Fruit fly (Drosophila melanogaster) whole organism, embryonic: ENCODE results near the gene CG33124.

Experiments
- Atf3 ChIP-seq: fragments of 200-800 bp; sonication (Bioruptor generic); optimal IDR thresholded peaks from 3 replicates; lab custom pipeline; 2016; ENCODE audit warnings: missing biosample characterization, missing genetic modification characterization
- Awh ChIP-seq: fragments of 200-800 bp; sonication (Bioruptor generic); IDR thresholded peaks from 2 replicates; pipeline ENCODE4, ENCODE4 v1.3.6; 2022; ENCODE audit warnings: missing biosample characterization, missing genetic modification characterization
- Blimp-1 ChIP-seq: fragments of 200-800 bp; sonication (Bioruptor generic); optimal IDR thresholded peaks from 3 replicates; lab custom pipeline; 2018; ENCODE audit warnings: missing biosample characterization, missing genetic modification characterization, mild to moderate bottlenecking, moderate library complexity, missing genetic modification reagents
- CG10543 ChIP-seq: fragments of 200-800 bp; sonication (Bioruptor generic); optimal IDR thresholded peaks from 3 replicates; lab custom pipeline; 2017; ENCODE audit warnings: missing biosample characterization, mild to moderate bottlenecking, missing genetic modification characterization, moderate library complexity
- CG11504 ChIP-seq: fragments of 200-800 bp; sonication (Bioruptor generic); optimal IDR thresholded peaks from 3 replicates; lab custom pipeline; 2019; ENCODE audit warnings: missing biosample characterization, mild to moderate bottlenecking, missing genetic modification characterization, moderate library complexity
- CG11695 ChIP-seq: fragments of 200-800 bp; sonication (Bioruptor generic); IDR thresholded peaks from 3 replicates; pipeline ENCODE4 v1.3.6; 2022; ENCODE audit warnings: missing biosample characterization, missing genetic modification characterization
- CG12236 ChIP-seq: fragments of 200-800 bp; sonication (Bioruptor generic); optimal IDR thresholded peaks from 2 replicates; lab custom pipeline; 2016; ENCODE audit warnings: missing biosample characterization, missing genetic modification characterization
- CG13287 ChIP-seq: fragments of 200-800 bp; sonication (Bioruptor generic); IDR thresholded peaks from 2 replicates; pipeline ENCODE4 v1.3.6; 2022; ENCODE audit warnings: missing biosample characterization, missing genetic modification characterization; ENCODE audit not compliant: partially characterized antibody
- CG13624 ChIP-seq: fragments of 200-800 bp; sonication (Bioruptor generic); optimal IDR thresholded peaks from 2 replicates; lab custom pipeline; 2016; ENCODE audit warnings: missing biosample characterization, missing genetic modification characterization
- CG14860 ChIP-seq: fragments of 200-800 bp; sonication (Bioruptor generic); IDR thresholded peaks from 3 replicates; pipeline ENCODE4 v1.3.6; 2022; ENCODE audit warnings: missing biosample characterization, missing genetic modification characterization; ENCODE audit not compliant: partially characterized antibody
- CG1647 ChIP-seq: fragments of 200-800 bp; sonication (Bioruptor generic); optimal IDR thresholded peaks from 3 replicates; lab custom pipeline; 2016; ENCODE audit warnings: missing biosample characterization, missing genetic modification characterization
- CG16813 ChIP-seq: fragments of 200-800 bp; sonication (Bioruptor generic); IDR thresholded peaks from 3 replicates; pipeline ENCODE4 v1.3.6; 2022; ENCODE audit warnings: missing biosample characterization, missing genetic modification characterization; ENCODE audit not compliant: partially characterized antibody
- CG17186 ChIP-seq: fragments of 200-800 bp; sonication (Bioruptor generic); optimal IDR thresholded peaks from 3 replicates; lab custom pipeline; 2017; ENCODE audit warnings: missing biosample characterization, missing genetic modification reagents, missing genetic modification characterization
- CG2116 ChIP-seq: fragments of 200-800 bp; sonication (Bioruptor generic); optimal IDR thresholded peaks from 3 replicates; lab custom pipeline; 2018; ENCODE audit warnings: missing biosample characterization, mild to moderate bottlenecking, missing genetic modification characterization
- CG2678 ChIP-seq: fragments of 200-800 bp; sonication (Bioruptor generic); optimal IDR thresholded peaks from 3 replicates; lab custom pipeline; 2019; ENCODE audit warnings: missing biosample characterization, mild to moderate bottlenecking, missing genetic modification characterization, moderate library complexity
- CG2889 ChIP-seq: fragments of 200-800 bp; sonication (Bioruptor generic); IDR thresholded peaks from 3 replicates; pipeline ENCODE4 v1.3.6; 2022; ENCODE audit warnings: missing biosample characterization, missing genetic modification characterization
- CG3838 ChIP-seq: fragments of 200-800 bp; sonication (Bioruptor generic); optimal IDR thresholded peaks from 3 replicates; lab custom pipeline; 2016; ENCODE audit warnings: missing biosample characterization, missing genetic modification characterization
- CG6813 ChIP-seq: fragments of 200-800 bp; sonication (Bioruptor generic); optimal IDR thresholded peaks from 2 replicates; lab custom pipeline; 2017; ENCODE audit warnings: missing biosample characterization, missing genetic modification characterization, mild to moderate bottlenecking, moderate library complexity, missing genetic modification reagents
- CG7271 ChIP-seq: fragments of 200-800 bp; sonication (Bioruptor generic); optimal IDR thresholded peaks from 2 replicates; lab custom pipeline; 2018; ENCODE audit warnings: missing biosample characterization, mild to moderate bottlenecking, missing genetic modification characterization, moderate library complexity
- CG9609 ChIP-seq: fragments of 200-800 bp; sonication (Bioruptor generic); optimal IDR thresholded peaks from 3 replicates; lab custom pipeline; 2016; ENCODE audit warnings: missing biosample characterization, missing genetic modification characterization
- CG9932 ChIP-seq: fragments of 200-800 bp; sonication (Bioruptor generic); IDR thresholded peaks from 2 replicates; pipeline ENCODE4 v1.3.6; 2022; ENCODE audit warnings: missing biosample characterization, missing genetic modification characterization
- D19B ChIP-seq: fragments of 200-800 bp; sonication (Bioruptor generic); optimal IDR thresholded peaks from 2 replicates; lab custom pipeline; 2017; ENCODE audit warnings: missing biosample characterization, mild to moderate bottlenecking, missing genetic modification characterization
- Drgx ChIP-seq: fragments of 200-800 bp; sonication (Bioruptor generic); IDR thresholded peaks from 2 replicates; pipeline ENCODE4 v1.3.6; 2022; ENCODE audit warnings: missing biosample characterization, missing genetic modification characterization
- Ets97D ChIP-seq: fragments of 200-800 bp; sonication (Bioruptor generic); optimal IDR thresholded peaks from 3 replicates; lab custom pipeline; 2016; ENCODE audit warnings: missing biosample characterization, missing genetic modification characterization
- HLH54F ChIP-seq: fragments of 200-800 bp; sonication (Bioruptor generic); optimal IDR thresholded peaks from 3 replicates; lab custom pipeline; 2016; ENCODE audit warnings: missing biosample characterization, missing genetic modification characterization
- Hsf ChIP-seq: fragments of 200-800 bp; sonication (Bioruptor generic); optimal IDR thresholded peaks from 3 replicates; lab custom pipeline; 2016; ENCODE audit warnings: missing biosample characterization, missing genetic modification characterization
- NC2α ChIP-seq: fragments of 200-800 bp; sonication (Bioruptor generic); optimal IDR thresholded peaks from 2 replicates; lab custom pipeline; 2016; ENCODE audit warnings: missing biosample characterization, missing genetic modification characterization
- Optix ChIP-seq: fragments of 200-800 bp; sonication (Bioruptor generic); IDR thresholded peaks from 3 replicates; pipeline ENCODE4 v1.3.6; 2022; ENCODE audit warnings: missing biosample characterization, missing genetic modification characterization
- Ptx1 ChIP-seq: fragments of 200-800 bp; sonication (Bioruptor generic); IDR thresholded peaks from 2 replicates; pipeline ENCODE4 v1.3.6; 2022; ENCODE audit warnings: missing biosample characterization, missing genetic modification characterization
- Xbp1 ChIP-seq: fragments of 200-800 bp; sonication (Bioruptor generic); optimal IDR thresholded peaks from 3 replicates; lab custom pipeline; 2016; ENCODE audit warnings: missing biosample characterization, mild to moderate bottlenecking, missing genetic modification characterization
- bcd ChIP-seq: fragments of 200-800 bp; sonication (Bioruptor generic); optimal IDR thresholded peaks from 2 replicates; lab custom pipeline; 2017; ENCODE audit warnings: missing biosample characterization, mild to moderate bottlenecking, missing genetic modification characterization
- chif ChIP-seq, 2 experiments: fragments of 200-800 bp; sonication (Bioruptor generic); optimal IDR thresholded peaks; 3 replicates each; lab custom pipeline; 2016; ENCODE audit warnings: missing biosample characterization in 2 of 2, missing genetic modification characterization in 2 of 2
- chinmo ChIP-seq: fragments of 200-800 bp; sonication (Bioruptor generic); IDR thresholded peaks from 4 replicates; pipeline ENCODE4 v1.3.6; 2022; ENCODE audit warnings: missing biosample characterization, missing genetic modification characterization; ENCODE audit not compliant: partially characterized antibody
- crol ChIP-seq: fragments of 200-800 bp; sonication (Bioruptor generic); IDR thresholded peaks from 2 replicates; pipeline ENCODE4 v1.3.6; 2022; ENCODE audit warnings: missing biosample characterization, missing genetic modification characterization
- cwo ChIP-seq: fragments of 200-800 bp; sonication (Bioruptor generic); optimal IDR thresholded peaks from 3 replicates; lab custom pipeline; 2017; ENCODE audit warnings: missing biosample characterization, missing genetic modification characterization, mild to moderate bottlenecking, moderate library complexity, missing genetic modification reagents
- gcm ChIP-seq: fragments of 200-800 bp; sonication (Bioruptor generic); optimal IDR thresholded peaks from 2 replicates; lab custom pipeline; 2019; ENCODE audit warnings: missing biosample characterization, mild to moderate bottlenecking, missing genetic modification characterization, moderate library complexity
- gsb-n ChIP-seq: fragments of 200-800 bp; sonication (Bioruptor generic); optimal IDR thresholded peaks from 3 replicates; lab custom pipeline; 2018; ENCODE audit warnings: missing biosample characterization, mild to moderate bottlenecking, missing genetic modification characterization
- hb ChIP-seq: fragments of 200-800 bp; sonication (Bioruptor generic); IDR thresholded peaks from 3 replicates; pipeline ENCODE4 v1.3.6; 2022; ENCODE audit warnings: missing biosample characterization, missing genetic modification characterization; ENCODE audit not compliant: partially characterized antibody
- lab ChIP-seq: fragments of 200-800 bp; sonication (Bioruptor generic); optimal IDR thresholded peaks from 3 replicates; lab custom pipeline; 2017; ENCODE audit warnings: missing biosample characterization, missing genetic modification characterization, mild to moderate bottlenecking, moderate library complexity, missing genetic modification reagents
- lilli ChIP-seq: fragments of 200-800 bp; sonication (Bioruptor generic); optimal IDR thresholded peaks from 3 replicates; lab custom pipeline; 2016; ENCODE audit warnings: missing biosample characterization, missing genetic modification characterization
- mam ChIP-seq: fragments of 200-800 bp; sonication (Bioruptor generic); optimal IDR thresholded peaks from 3 replicates; lab custom pipeline; 2016; ENCODE audit warnings: missing biosample characterization, missing genetic modification characterization
- org-1 ChIP-seq: fragments of 200-800 bp; sonication (Bioruptor generic); optimal IDR thresholded peaks from 2 replicates; lab custom pipeline; 2017; ENCODE audit warnings: missing biosample characterization, missing genetic modification characterization
- seq ChIP-seq: fragments of 200-800 bp; sonication (Bioruptor generic); IDR thresholded peaks from 2 replicates; pipeline ENCODE4 v1.3.6; 2022; ENCODE audit warnings: missing biosample characterization, missing genetic modification characterization
- sima ChIP-seq: fragments of 200-800 bp; sonication (Bioruptor generic); optimal IDR thresholded peaks from 2 replicates; lab custom pipeline; 2016; ENCODE audit warnings: missing biosample characterization, missing genetic modification characterization
- stwl ChIP-seq: fragments of 200-800 bp; sonication (Bioruptor generic); optimal IDR thresholded peaks from 3 replicates; lab custom pipeline; 2018; ENCODE audit warnings: missing biosample characterization, mild to moderate bottlenecking, missing genetic modification characterization, moderate library complexity
- sug ChIP-seq: fragments of 200-800 bp; optimal IDR thresholded peaks from 2 replicates; lab custom pipeline; 2019; ENCODE audit warnings: missing biosample characterization, mild to moderate bottlenecking, missing genetic modification characterization, moderate library complexity
- tin ChIP-seq: fragments of 200-800 bp; sonication (Bioruptor generic); optimal IDR thresholded peaks from 3 replicates; lab custom pipeline; 2016; ENCODE audit warnings: missing biosample characterization, missing genetic modification characterization
- tna ChIP-seq: fragments of 200-800 bp; sonication (Bioruptor generic); IDR thresholded peaks from 2 replicates; pipeline ENCODE4 v1.3.6; 2022; ENCODE audit warnings: missing biosample characterization, missing genetic modification characterization; ENCODE audit not compliant: partially characterized antibody
- unpg ChIP-seq: fragments of 200-800 bp; sonication (Bioruptor generic); optimal IDR thresholded peaks from 3 replicates; lab custom pipeline; 2018; ENCODE audit warnings: missing biosample characterization, mild to moderate bottlenecking, missing genetic modification characterization, moderate library complexity
- vfl ChIP-seq: fragments of 200-800 bp; sonication (Bioruptor generic); optimal IDR thresholded peaks from 2 replicates; lab custom pipeline; 2016; ENCODE audit warnings: missing biosample characterization, missing genetic modification characterization
- vvl ChIP-seq: fragments of 200-800 bp; sonication (Bioruptor generic); IDR thresholded peaks from 2 replicates; pipeline ENCODE4 v1.3.6; 2022; ENCODE audit warnings: missing biosample characterization, missing genetic modification characterization

Gene CG33124

dm6 chr2L:2193357-2193780, 15.5 kb downstream of the CG33124 start (continued):
- peak; percentile 57 for TF ChIP-seq CG6813
- TF ChIP-seq CG9932 (GFP tag; lab: Robert Waterston, UW): no peak
- no peak for TF ChIP-seq Drgx (GFP tag; lab: Robert Waterston, UW)
- peak; percentile 92 for TF ChIP-seq CG17186 (GFP tag; lab: Kevin White, UChicago)
- no peak for TF ChIP-seq HLH54F (GFP tag; lab: Kevin White, UChicago)
- no peak for TF ChIP-seq CG12236
- peak; percentile 57 for TF ChIP-seq cwo (GFP tag; lab: Kevin White, UChicago)
- peak; percentile 37 for TF ChIP-seq mam
- peak; percentile 9 for TF ChIP-seq Hsf (GFP tag; lab: Kevin White, UChicago)
- peak; percentile 62 for TF ChIP-seq gcm (GFP tag; lab: Kevin White, UChicago)
- no peak for TF ChIP-seq vvl
- peak; percentile 79 for TF ChIP-seq Ets97D (GFP tag; lab: Kevin White, UChicago)
- TF ChIP-seq lilli (GFP tag; lab: Kevin White, UChicago): peak; percentile 26
- TF ChIP-seq CG2116: peak; percentile 99
- TF ChIP-seq NC2α: no peak
- no peak for TF ChIP-seq Xbp1
- TF ChIP-seq D19B (GFP tag; lab: Kevin White, UChicago): no peak
- TF ChIP-seq CG16813: no peak
- no peak for TF ChIP-seq CG7271 (tag; lab: Kevin White, UChicago)
- no peak for TF ChIP-seq Awh (GFP tag; lab: Robert Waterston, UW)
- TF ChIP-seq lab (GFP tag; lab: Kevin White, UChicago): peak; percentile 76
- peak; percentile 75 for TF ChIP-seq CG13624 (GFP tag; lab: Kevin White, UChicago)
- no peak for TF ChIP-seq Ptx1 (GFP tag; lab: Robert Waterston, UW)
- no peak for TF ChIP-seq Atf3 (GFP tag; lab: Kevin White, UChicago)
- no peak for TF ChIP-seq tin (GFP tag; lab: Kevin White, UChicago)
- TF ChIP-seq CG11695 (GFP tag; lab: Robert Waterston, UW): no peak
- peak; percentile 82 for TF ChIP-seq sug (tag; lab: Kevin White, UChicago)
- no peak for TF ChIP-seq sima
- no peak for TF ChIP-seq Optix (GFP tag; lab: Robert Waterston, UW)
- TF ChIP-seq unpg (GFP tag; lab: Kevin White, UChicago): peak; percentile 25
- TF ChIP-seq gsb-n: peak; percentile 38
- no peak for TF ChIP-seq CG14860 (GFP tag; lab: Robert Waterston, UW)
- no peak for TF ChIP-seq CG1647 (GFP tag; lab: Kevin White, UChicago)
- peak; percentile 26 for TF ChIP-seq vfl
- TF ChIP-seq stwl (tag; lab: Kevin White, UChicago): peak; percentile 67
- no peak for TF ChIP-seq CG13287 (GFP tag; lab: Robert Waterston, UW)
- no peak for TF ChIP-seq CG9609 (GFP tag; lab: Kevin White, UChicago)
- TF ChIP-seq chinmo: no peak
- TF ChIP-seq bcd (GFP tag; lab: Kevin White, UChicago): peak; percentile 40
- TF ChIP-seq chif (GFP tag; optimal IDR thresholded peaks at IDR 0.05; lab: Kevin White, UChicago): no peak
- TF ChIP-seq CG2889 (GFP tag; lab: Robert Waterston, UW): no peak
- TF ChIP-seq Blimp-1 (GFP tag; lab: Kevin White, UChicago): no peak
- no peak for TF ChIP-seq crol (GFP tag; lab: Robert Waterston, UW)
- TF ChIP-seq tna (GFP tag; lab: Robert Waterston, UW): no peak
- TF ChIP-seq org-1 (GFP tag; lab: Kevin White, UChicago): no peak
- no peak for TF ChIP-seq hb (GFP tag; lab: Robert Waterston, UW)
- TF ChIP-seq seq (GFP tag; lab: Robert Waterston, UW): no peak
- TF ChIP-seq CG3838 (GFP tag; lab: Kevin White, UChicago): no peak
- peak; percentile 50 for TF ChIP-seq CG2678 (tag; lab: Kevin White, UChicago)
- peak; percentile 96 for TF ChIP-seq CG10543
- TF ChIP-seq CG11504: peak; percentile 35
